Worm (Caenorhabditis elegans) whole organism, L4 larva: ENCODE measurements around the gene Y37E11AM.4.

ENCODE experiments used
- D1046.2 ChIP-seq: fragments of 200-800 bp; sonication (Bioruptor generic); IDR thresholded peaks from 2 replicates; pipeline ENCODE4 v1.3.6; 2022; ENCODE audit warnings: missing genetic modification characterization, missing compliant biosample characterization
- T20F7.1 ChIP-seq: fragments of 200-800 bp; sonication (Bioruptor generic); optimal IDR thresholded peaks from 2 replicates; lab custom pipeline; 2018; ENCODE audit warnings: mild to moderate bottlenecking, missing genetic modification characterization, missing compliant biosample characterization
- Y48G9A.11 ChIP-seq: fragments of 200-800 bp; sonication (Bioruptor generic); IDR thresholded peaks from 2 replicates; pipeline ENCODE4 v1.3.6; 2022; ENCODE audit warnings: missing genetic modification reagents, missing genetic modification characterization, missing compliant biosample characterization
- aha-1 ChIP-seq: fragments of 150-350 bp; peaks from one replicate; lab custom pipeline; 2014; ENCODE audit warnings: missing biosample characterization, missing genetic modification characterization
- aly-2 ChIP-seq: sonication (generic microtip); optimal IDR thresholded peaks from 2 replicates; lab custom pipeline; 2018; ENCODE audit warnings: missing biosample characterization, missing genetic modification characterization
- ama-1 ChIP-seq: fragments of 150-350 bp; optimal IDR thresholded peaks from 2 replicates; lab custom pipeline; 2014; ENCODE audit warnings: inconsistent platforms, mixed read lengths
- ceh-32 ChIP-seq: sonication (generic microtip); optimal IDR thresholded peaks from 2 replicates; lab custom pipeline; 2016; ENCODE audit warnings: mild to moderate bottlenecking, missing genetic modification characterization, missing compliant biosample characterization; ENCODE audit not compliant: poor library complexity
- cey-2 ChIP-seq: sonication (generic microtip); optimal IDR thresholded peaks from 3 replicates; lab custom pipeline; 2017; ENCODE audit warnings: missing genetic modification characterization, mild to moderate bottlenecking, missing compliant biosample characterization, antibody characterized with exemption, borderline replicate concordance; ENCODE audit not compliant: insufficient read depth
- daf-12 ChIP-seq: fragments of 150-350 bp; optimal IDR thresholded peaks from 2 replicates; lab custom pipeline; 2014; ENCODE audit warnings: missing biosample characterization, missing genetic modification reagents, missing genetic modification characterization
- daf-19 ChIP-seq: fragments of 200-800 bp; sonication (Bioruptor generic); conservative IDR thresholded peaks from 2 replicates; pipeline ENCODE4 v1.3.6; 2022; ENCODE audit warnings: missing genetic modification characterization, missing compliant biosample characterization
- dmd-8 ChIP-seq: fragments of 200-800 bp; sonication (Bioruptor generic); IDR thresholded peaks from 2 replicates; pipeline ENCODE4 v1.3.6; 2022; ENCODE audit warnings: missing genetic modification characterization, missing compliant biosample characterization
- dpl-1 ChIP-seq: fragments of 150-350 bp; optimal IDR thresholded peaks from 2 replicates; lab custom pipeline; 2014; ENCODE audit warnings: missing biosample characterization, missing genetic modification reagents, missing genetic modification characterization
- dve-1 ChIP-seq: sonication (generic microtip); optimal IDR thresholded peaks from 2 replicates; lab custom pipeline; 2017; ENCODE audit warnings: antibody characterized with exemption, mild to moderate bottlenecking, missing genetic modification characterization, missing compliant biosample characterization; ENCODE audit not compliant: insufficient read depth
- egl-27 ChIP-seq: sonication (generic microtip); optimal IDR thresholded peaks from 3 replicates; lab custom pipeline; 2017; ENCODE audit warnings: missing biosample characterization, missing genetic modification reagents, missing genetic modification characterization
- hif-1 ChIP-seq, 2 experiments: sonication (generic microtip); optimal IDR thresholded peaks; 2 replicates each; lab custom pipeline; 2016 to 2017; ENCODE audit warnings: missing compliant biosample characterization in 2 of 2, missing genetic modification characterization in 2 of 2, missing genetic modification reagents in 2 of 2, missing genotype in 2 of 2, mild to moderate bottlenecking in 1 of 2
- hlh-11 ChIP-seq: fragments of 200-800 bp; sonication (Bioruptor generic); optimal IDR thresholded peaks from 2 replicates; lab custom pipeline; 2018; ENCODE audit warnings: mild to moderate bottlenecking, missing genetic modification characterization, missing compliant biosample characterization
- hlh-30 ChIP-seq: sonication (generic microtip); optimal IDR thresholded peaks from 2 replicates; lab custom pipeline; 2017; ENCODE audit warnings: antibody characterized with exemption, mild to moderate bottlenecking, missing genetic modification characterization, missing compliant biosample characterization; ENCODE audit not compliant: insufficient read depth
- lin-13 ChIP-seq: fragments of 150-350 bp; optimal IDR thresholded peaks from 2 replicates; lab custom pipeline; 2014; ENCODE audit warnings: missing biosample characterization, missing genetic modification reagents, missing genetic modification characterization
- lin-38 ChIP-seq: fragments of 200-800 bp; sonication (Bioruptor generic); IDR thresholded peaks from 2 replicates; pipeline ENCODE4 v1.3.6; 2022; ENCODE audit warnings: missing genetic modification reagents, missing genetic modification characterization, missing compliant biosample characterization
- lin-39 ChIP-seq: fragments of 150-350 bp; optimal IDR thresholded peaks from 2 replicates; lab custom pipeline; 2014; ENCODE audit warnings: missing biosample characterization, missing genetic modification reagents, missing genetic modification characterization
- lsy-2 ChIP-seq, 2 experiments: fragments of 150-350 bp in 1 of 2; sonication (generic microtip) in 1 of 2; optimal IDR thresholded peaks; 2 replicates each; lab custom pipeline; 2014 to 2017; ENCODE audit warnings: missing biosample characterization in 2 of 2, missing genetic modification characterization in 2 of 2
- madf-5 ChIP-seq, 2 experiments: fragments of 200-800 bp; sonication (Bioruptor generic); IDR thresholded peaks; 2 replicates each; pipeline ENCODE4 v1.3.6; 2022; ENCODE audit warnings: missing compliant biosample characterization in 2 of 2, missing genetic modification characterization in 2 of 2
- madf-9 ChIP-seq: fragments of 200-800 bp; sonication (Bioruptor generic); conservative IDR thresholded peaks from 2 replicates; pipeline ENCODE4 v1.3.6; 2022; ENCODE audit warnings: missing genetic modification reagents, missing genetic modification characterization, missing compliant biosample characterization
- mes-2 ChIP-seq: sonication (generic microtip); optimal IDR thresholded peaks from 2 replicates; lab custom pipeline; 2016; ENCODE audit warnings: missing genotype, mild to moderate bottlenecking, missing genetic modification characterization, missing compliant biosample characterization; ENCODE audit not compliant: poor library complexity, severe bottlenecking
- nhr-102 ChIP-seq: sonication (generic microtip); optimal IDR thresholded peaks from 2 replicates; lab custom pipeline; 2016; ENCODE audit warnings: mild to moderate bottlenecking, missing genetic modification characterization, moderate library complexity, missing compliant biosample characterization
- nhr-11 ChIP-seq: fragments of 150-350 bp; optimal IDR thresholded peaks from 2 replicates; lab custom pipeline; 2014; ENCODE audit warnings: missing biosample characterization, missing genetic modification characterization
- nhr-237 ChIP-seq: sonication (generic microtip); optimal IDR thresholded peaks from 2 replicates; lab custom pipeline; 2017; ENCODE audit warnings: missing biosample characterization, missing genetic modification characterization
- nhr-28 ChIP-seq: fragments of 150-350 bp; optimal IDR thresholded peaks from 2 replicates; lab custom pipeline; 2014; ENCODE audit warnings: missing biosample characterization, missing genetic modification characterization
- nhr-76 ChIP-seq: fragments of 150-350 bp; optimal IDR thresholded peaks from 2 replicates; lab custom pipeline; 2014; ENCODE audit warnings: missing biosample characterization, missing genetic modification characterization
- nhr-77 ChIP-seq: fragments of 150-350 bp; optimal IDR thresholded peaks from 2 replicates; lab custom pipeline; 2014; ENCODE audit warnings: missing biosample characterization, missing genetic modification characterization
- rbr-2 ChIP-seq: sonication (generic microtip); optimal IDR thresholded peaks from 2 replicates; lab custom pipeline; 2016; ENCODE audit warnings: missing genotype, missing genetic modification characterization, missing compliant biosample characterization
- set-16 ChIP-seq: fragments of 200-800 bp; sonication (Bioruptor generic); IDR thresholded peaks from 2 replicates; pipeline ENCODE4 v1.3.6; 2022; ENCODE audit warnings: missing genetic modification reagents, missing genetic modification characterization, missing compliant biosample characterization
- snpc-4 ChIP-seq: fragments of 150-350 bp; optimal IDR thresholded peaks from 2 replicates; lab custom pipeline; 2014; ENCODE audit warnings: missing biosample characterization, missing genetic modification characterization
- tra-1 ChIP-seq: fragments of 200-800 bp; sonication (Bioruptor generic); IDR thresholded peaks from 2 replicates; pipeline ENCODE4 v1.3.6; 2022; ENCODE audit warnings: missing genetic modification reagents, missing genetic modification characterization, missing compliant biosample characterization
- unc-62 ChIP-seq, 3 experiments: fragments of 150-350 bp in 1 of 3; sonication (generic microtip); optimal IDR thresholded peaks in 2 of 3; peaks in 1 of 3; 1 replicate in 1 of 3; 2 replicates in 2 of 3; lab custom pipeline; 2014 to 2017; ENCODE audit warnings: missing biosample characterization in 3 of 3, missing genetic modification characterization in 3 of 3, missing genetic modification reagents in 3 of 3, missing genotype in 1 of 3
- zag-1 ChIP-seq: fragments of 150-350 bp; optimal IDR thresholded peaks from 2 replicates; lab custom pipeline; 2014; ENCODE audit warnings: missing biosample characterization, missing genetic modification characterization

Gene Y37E11AM.4

DNA sequence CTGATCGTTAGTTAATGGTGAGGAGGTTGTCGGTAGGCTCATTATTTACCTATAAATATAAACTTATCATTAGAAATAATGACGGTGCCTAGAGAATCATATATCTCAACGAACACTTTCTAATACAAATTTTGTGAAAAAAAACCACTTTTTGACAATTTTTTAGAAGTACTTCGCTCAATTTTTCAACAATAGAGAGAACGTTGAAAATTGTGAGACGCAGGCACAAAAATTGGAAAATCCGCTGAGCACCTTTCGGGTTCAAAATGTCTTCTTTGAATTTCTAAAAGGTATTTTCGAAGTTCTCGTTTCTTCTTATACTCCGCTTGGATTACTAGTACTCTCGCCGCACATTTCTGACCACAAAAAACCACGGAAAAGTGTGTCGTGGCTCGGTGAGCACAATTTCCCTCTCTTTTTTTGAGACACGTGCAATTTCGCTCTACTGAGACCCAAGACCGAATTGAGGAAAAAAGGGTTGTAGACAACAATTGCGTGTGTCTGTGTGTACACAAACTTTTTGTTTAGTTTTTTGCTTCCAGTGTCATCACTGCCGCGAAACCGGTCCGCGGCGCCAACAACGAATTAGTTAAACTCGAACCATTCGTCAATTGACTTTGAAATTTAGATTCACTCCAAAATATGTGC is 18.4 kb upstream of the Y37E11AM.4 start, which contains the start of gene nape-1 (continued):
- TF ChIP-seq snpc-4 (tag; lab: Kevin White, UChicago), result no peak
- no peak for TF ChIP-seq zag-1 (tag; lab: Kevin White, UChicago)
- peak; percentile 57 for TF ChIP-seq mes-2 (tag; lab: Kevin White, UChicago)
- peak in 1 of 2 experiments; percentile 55 for TF ChIP-seq hif-1 (tag; optimal IDR thresholded peaks at IDR 0.05; lab: Kevin White, UChicago)
- no peak for TF ChIP-seq lin-39 (tag; lab: Kevin White, UChicago)
- TF ChIP-seq egl-27 (tag; lab: Kevin White, UChicago), result no peak
- TF ChIP-seq nhr-77 (tag; lab: Kevin White, UChicago), result peak; percentile 29
- no peak for TF ChIP-seq daf-19 (GFP tag; lab: Robert Waterston, UW)
- TF ChIP-seq, all 104 proteins: peak for 25

DNA sequence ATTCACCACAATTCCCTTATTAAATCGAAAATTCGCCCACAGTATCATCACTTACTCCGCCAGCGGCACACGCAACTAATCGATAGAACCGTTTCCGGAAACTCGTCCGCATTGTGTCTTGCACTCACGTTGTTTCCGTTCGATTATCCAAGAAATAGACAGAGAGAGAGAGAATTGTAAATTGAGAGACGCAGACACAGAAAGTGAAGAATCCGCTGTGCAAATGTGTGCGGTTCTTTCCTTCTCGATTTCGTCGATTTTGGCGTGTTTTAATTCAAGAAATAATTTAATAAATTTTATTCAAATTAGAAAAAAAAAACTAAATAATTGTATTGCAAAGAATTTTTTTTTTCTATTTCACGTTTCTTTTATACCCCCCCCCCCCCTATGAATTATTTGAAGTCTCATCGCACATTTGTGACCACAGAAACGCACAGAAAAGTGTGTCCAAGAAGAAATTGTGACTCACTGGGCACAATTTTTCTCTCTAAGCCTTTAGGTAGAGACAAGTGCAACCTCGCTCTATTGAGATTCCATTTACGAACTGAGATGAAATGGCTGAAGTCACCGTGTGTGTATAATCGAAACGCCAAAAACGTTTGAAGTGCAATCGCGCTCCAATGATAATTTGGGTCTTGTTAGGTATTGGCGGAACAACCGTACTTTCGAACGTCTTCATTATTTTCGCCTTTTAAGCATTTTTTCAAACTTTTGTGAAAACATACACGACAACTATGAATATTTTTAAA is 16.2 kb upstream of the Y37E11AM.4 start, which contains the start of gene nape-2:
nape-2 (minus strand) TSS at position 271 of the 749 bp plus-strand sequence.
- TF ChIP-seq rbr-2 (tag; lab: Kevin White, UChicago) (no peak), ama-1 (lab: Kevin White, UChicago) (no peak), nhr-28 (tag; lab: Kevin White, UChicago) (peak; percentile 71), dpl-1 (peak; percentile 30), aly-2 (no peak), aha-1 (tag; lab: Kevin White, UChicago) (peak; percentile 97), hlh-11 (tag; lab: Kevin White, UChicago) (peak; percentile 7), Y48G9A.11 (no peak), dve-1 (tag; lab: Kevin White, UChicago) (peak; percentile 34), lsy-2 (tag; optimal IDR thresholded peaks at IDR 0.05; lab: Kevin White, UChicago) (peak in 1 of 2 experiments; percentile 24), madf-9 (no peak), nhr-77 (tag; lab: Kevin White, UChicago) (no peak), lin-38 (GFP tag; lab: Robert Waterston, UW) (peak; percentile 76), nhr-102 (peak; percentile 37), daf-19 (GFP tag; lab: Robert Waterston, UW) (no peak), unc-62 (GFP tag; optimal IDR thresholded peaks at IDR 0.05 in 1 of 2; lab: Kevin White, UChicago) (no peak), unc-62 (tag; optimal IDR thresholded peaks at IDR 0.05; lab: Kevin White, UChicago) (no peak), mes-2 (tag; lab: Kevin White, UChicago) (peak; percentile 6), cey-2 (tag; lab: Kevin White, UChicago) (no peak)
- TF ChIP-seq, all 104 proteins: peak for 9

DNA sequence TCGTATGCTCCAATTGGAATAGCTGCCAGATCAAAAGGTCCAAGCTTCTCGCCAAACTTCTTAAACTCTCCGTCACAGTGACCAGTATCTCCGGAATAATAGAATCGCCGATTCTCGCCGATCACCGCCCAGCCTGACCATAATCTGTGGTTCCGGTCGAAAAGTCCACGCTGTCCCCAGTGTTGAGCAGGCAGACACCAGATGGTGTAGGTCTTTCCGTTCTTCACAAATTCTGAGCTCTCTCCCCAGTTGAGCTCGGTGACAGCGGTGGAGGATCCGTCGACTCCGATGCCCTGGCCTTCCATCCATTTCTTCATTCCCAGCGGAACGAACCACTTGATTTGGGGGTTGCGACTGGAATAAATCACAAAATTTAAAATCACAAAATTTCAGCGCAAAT is 13.7 kb upstream of the Y37E11AM.4 start:
- TF ChIP-seq madf-5 (GFP tag; IDR thresholded peaks at IDR 0.05; lab: Robert Waterston, UW), result no peak
- TF ChIP-seq set-16 (GFP tag; lab: Robert Waterston, UW), result peak; percentile 56
- TF ChIP-seq, all 104 proteins: peak for 1

DNA sequence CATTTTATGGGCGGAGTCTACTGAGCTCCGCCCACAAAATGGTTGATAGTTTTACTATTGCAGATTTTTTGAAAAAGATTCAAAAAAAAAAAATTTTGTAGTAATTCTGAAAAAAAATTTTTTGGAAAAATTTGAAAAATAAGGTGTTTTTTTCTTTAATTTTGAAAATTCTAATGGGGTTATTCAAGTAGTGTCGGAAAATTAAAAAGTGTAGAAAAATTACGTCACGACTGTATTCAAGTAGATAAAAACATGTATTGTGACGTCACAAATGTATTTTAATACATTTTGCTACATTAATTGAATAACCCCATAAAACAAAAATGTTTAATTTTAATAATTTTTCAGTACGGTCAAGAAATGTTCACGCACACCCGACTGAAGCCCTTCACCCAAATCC is 10.7 kb upstream of the Y37E11AM.4 start:
- TF ChIP-seq daf-12 (tag; lab: Kevin White, UChicago) (no peak), dmd-8 (GFP tag; lab: Robert Waterston, UW) (no peak), T20F7.1 (GFP tag; lab: Kevin White, UChicago) (no peak), lin-13 (no peak), D1046.2 (GFP tag; lab: Robert Waterston, UW) (no peak), nhr-237 (tag; lab: Kevin White, UChicago) (no peak), dve-1 (tag; lab: Kevin White, UChicago) (no peak), ceh-32 (tag; lab: Kevin White, UChicago) (no peak), tra-1 (GFP tag; lab: Robert Waterston, UW) (no peak), nhr-11 (tag; lab: Kevin White, UChicago) (no peak), hlh-30 (tag; lab: Kevin White, UChicago) (no peak), nhr-76 (tag; lab: Kevin White, UChicago) (no peak), zag-1 (tag; lab: Kevin White, UChicago) (no peak)
- TF ChIP-seq, all 104 proteins: peak for 0
